Fruit fly (Drosophila melanogaster) whole organism, embryonic: Measurements from ENCODE around the gene beat-IIa.

Source experiments
- Abd-B ChIP-seq: fragments of 200-800 bp; sonication (Bioruptor generic); optimal IDR thresholded peaks from 2 replicates; lab custom pipeline; 2018; ENCODE audit warnings: missing biosample characterization, mild to moderate bottlenecking, missing genetic modification characterization, moderate library complexity
- CG11093 ChIP-seq: fragments of 200-800 bp; sonication (Bioruptor generic); IDR thresholded peaks from 3 replicates; pipeline ENCODE4 v1.3.6; 2022; ENCODE audit warnings: missing biosample characterization, missing genetic modification characterization
- CG11247 ChIP-seq: fragments of 200-800 bp; sonication (Bioruptor generic); IDR thresholded peaks from 2 replicates; pipeline ENCODE4 v1.3.6; 2022; ENCODE audit warnings: missing biosample characterization, missing genetic modification characterization
- CG12299 ChIP-seq: fragments of 200-800 bp; sonication (Bioruptor generic); optimal IDR thresholded peaks from 2 replicates; lab custom pipeline; 2018; ENCODE audit warnings: missing biosample characterization, mild to moderate bottlenecking, missing genetic modification characterization
- CG12391 ChIP-seq: fragments of 200-800 bp; sonication (Bioruptor generic); optimal IDR thresholded peaks from 3 replicates; lab custom pipeline; 2018; ENCODE audit warnings: missing biosample characterization, mild to moderate bottlenecking, missing genetic modification characterization, moderate library complexity
- CG13424 ChIP-seq: fragments of 200-800 bp; sonication (Bioruptor generic); optimal IDR thresholded peaks from 2 replicates; lab custom pipeline; 2019; ENCODE audit warnings: missing biosample characterization, mild to moderate bottlenecking, missing genetic modification characterization, moderate library complexity
- CG13894 ChIP-seq: fragments of 200-800 bp; sonication (Bioruptor generic); optimal IDR thresholded peaks from 3 replicates; lab custom pipeline; 2018; ENCODE audit warnings: missing biosample characterization, mild to moderate bottlenecking, missing genetic modification characterization, moderate library complexity
- CG14014 ChIP-seq: fragments of 200-800 bp; sonication (Bioruptor generic); IDR thresholded peaks from 2 replicates; pipeline ENCODE4 v1.3.6; 2022; ENCODE audit warnings: missing biosample characterization, missing genetic modification characterization
- CG17359 ChIP-seq: fragments of 200-800 bp; sonication (Bioruptor generic); optimal IDR thresholded peaks from 3 replicates; lab custom pipeline; 2018; ENCODE audit warnings: missing biosample characterization, mild to moderate bottlenecking, missing genetic modification characterization, moderate library complexity
- CG17612 ChIP-seq: fragments of 200-800 bp; sonication (Bioruptor generic); IDR thresholded peaks from 2 replicates; pipeline ENCODE4 v1.3.6; 2022; ENCODE audit warnings: missing biosample characterization, missing genetic modification characterization
- CG17802 ChIP-seq: fragments of 200-800 bp; sonication (Bioruptor generic); optimal IDR thresholded peaks from 2 replicates; lab custom pipeline; 2018; ENCODE audit warnings: missing biosample characterization, mild to moderate bottlenecking, missing genetic modification characterization, moderate library complexity
- CG2129 ChIP-seq: fragments of 200-800 bp; sonication (Bioruptor generic); IDR thresholded peaks from 2 replicates; pipeline ENCODE4 v1.3.6; 2022; ENCODE audit warnings: missing biosample characterization, missing genetic modification characterization; ENCODE audit not compliant: partially characterized antibody
- CG31441 ChIP-seq: fragments of 200-800 bp; sonication (Bioruptor generic); IDR thresholded peaks from 2 replicates; pipeline ENCODE4 v1.3.6; 2022; ENCODE audit warnings: missing biosample characterization, missing genetic modification characterization
- CG32767 ChIP-seq: fragments of 200-800 bp; sonication (Bioruptor generic); IDR thresholded peaks from 2 replicates; pipeline ENCODE4 v1.3.6; 2022; ENCODE audit warnings: missing biosample characterization, missing genetic modification characterization
- CG33557 ChIP-seq: fragments of 200-800 bp; sonication (Bioruptor generic); optimal IDR thresholded peaks from 2 replicates; lab custom pipeline; 2019; ENCODE audit warnings: missing biosample characterization, mild to moderate bottlenecking, missing genetic modification characterization, moderate library complexity
- CG3847 ChIP-seq: fragments of 200-800 bp; sonication (Bioruptor generic); IDR thresholded peaks from 2 replicates; pipeline ENCODE4 v1.3.6; 2022; ENCODE audit warnings: missing biosample characterization, missing genetic modification characterization
- CG4424 ChIP-seq: fragments of 200-800 bp; sonication (Bioruptor generic); optimal IDR thresholded peaks from 3 replicates; lab custom pipeline; 2016; ENCODE audit warnings: missing biosample characterization, missing genetic modification characterization
- CG4820 ChIP-seq: fragments of 200-800 bp; sonication (Bioruptor generic); optimal IDR thresholded peaks from 3 replicates; lab custom pipeline; 2016; ENCODE audit warnings: missing biosample characterization, missing genetic modification characterization
- CG7556 ChIP-seq: fragments of 200-800 bp; sonication (Bioruptor generic); optimal IDR thresholded peaks from 2 replicates; lab custom pipeline; 2017; ENCODE audit warnings: missing biosample characterization, mild to moderate bottlenecking, missing genetic modification characterization
- CG7745 ChIP-seq: fragments of 200-800 bp; sonication (Bioruptor generic); optimal IDR thresholded peaks from 2 replicates; lab custom pipeline; 2018; ENCODE audit warnings: missing biosample characterization, mild to moderate bottlenecking, missing genetic modification characterization, moderate library complexity
- CG8388 ChIP-seq: fragments of 200-800 bp; sonication (Bioruptor generic); optimal IDR thresholded peaks from 2 replicates; lab custom pipeline; 2019; ENCODE audit warnings: missing biosample characterization, mild to moderate bottlenecking, missing genetic modification characterization, moderate library complexity
- CG8765 ChIP-seq: fragments of 200-800 bp; sonication (Bioruptor generic); IDR thresholded peaks from 2 replicates; pipeline ENCODE4 v1.3.6; 2022; ENCODE audit warnings: missing biosample characterization, missing genetic modification characterization
- CG9817 ChIP-seq: fragments of 200-800 bp; sonication (Bioruptor generic); optimal IDR thresholded peaks from 2 replicates; lab custom pipeline; 2018; ENCODE audit warnings: missing biosample characterization, mild to moderate bottlenecking, missing genetic modification characterization, moderate library complexity
- CkIIα-i1 ChIP-seq: fragments of 200-800 bp; sonication (Bioruptor generic); IDR thresholded peaks from 2 replicates; pipeline ENCODE4 v1.3.6; 2022; ENCODE audit warnings: missing biosample characterization, missing genetic modification characterization
- Dbx ChIP-seq: fragments of 200-800 bp; sonication (Bioruptor generic); IDR thresholded peaks from 3 replicates; pipeline ENCODE4 v1.3.6; 2022; ENCODE audit warnings: missing biosample characterization, missing genetic modification characterization
- Doc2 ChIP-seq: fragments of 200-800 bp; sonication (Bioruptor generic); IDR thresholded peaks from 2 replicates; pipeline ENCODE4 v1.3.6; 2022; ENCODE audit warnings: missing biosample characterization, missing genetic modification characterization
- Drgx ChIP-seq: fragments of 200-800 bp; sonication (Bioruptor generic); IDR thresholded peaks from 2 replicates; pipeline ENCODE4 v1.3.6; 2022; ENCODE audit warnings: missing biosample characterization, missing genetic modification characterization
- H15 ChIP-seq: fragments of 200-800 bp; sonication (Bioruptor generic); IDR thresholded peaks from 3 replicates; pipeline ENCODE4 v1.3.6; 2022; ENCODE audit warnings: missing biosample characterization, missing genetic modification characterization
- HHEX ChIP-seq: fragments of 200-800 bp; sonication (Bioruptor generic); optimal IDR thresholded peaks from 3 replicates; lab custom pipeline; 2017; ENCODE audit warnings: missing biosample characterization, mild to moderate bottlenecking, missing genetic modification characterization, missing genetic modification reagents
- Nf-YC ChIP-seq: fragments of 200-800 bp; optimal IDR thresholded peaks from 3 replicates; lab custom pipeline; 2019; ENCODE audit warnings: missing biosample characterization, mild to moderate bottlenecking, missing genetic modification characterization, moderate library complexity
- NfI ChIP-seq: fragments of 200-800 bp; sonication (Bioruptor generic); optimal IDR thresholded peaks from 3 replicates; lab custom pipeline; 2018; ENCODE audit warnings: missing biosample characterization, mild to moderate bottlenecking, missing genetic modification characterization, moderate library complexity
- Opbp ChIP-seq: fragments of 200-800 bp; sonication (Bioruptor generic); IDR thresholded peaks from 3 replicates; pipeline ENCODE4 v1.3.6; 2022; ENCODE audit warnings: missing biosample characterization, missing genetic modification characterization; ENCODE audit not compliant: partially characterized antibody
- Tbp ChIP-seq: fragments of >200 bp; optimal IDR thresholded peaks from 2 replicates; lab custom pipeline; 2018; ENCODE audit warnings: missing biosample characterization, missing genetic modification characterization
- Usf ChIP-seq: fragments of 200-800 bp; sonication (Bioruptor generic); optimal IDR thresholded peaks from 2 replicates; lab custom pipeline; 2017; ENCODE audit warnings: missing genotype, missing biosample characterization, missing genetic modification characterization
- YL-1 ChIP-seq: fragments of 200-800 bp; sonication (Bioruptor generic); optimal IDR thresholded peaks from 3 replicates; lab custom pipeline; 2017; ENCODE audit warnings: missing biosample characterization, mild to moderate bottlenecking, missing genetic modification characterization
- bbx ChIP-seq: fragments of 200-800 bp; sonication (Bioruptor generic); IDR thresholded peaks from 2 replicates; pipeline ENCODE4 v1.3.6; 2022; ENCODE audit warnings: missing biosample characterization, missing genetic modification characterization; ENCODE audit not compliant: partially characterized antibody
- bigmax ChIP-seq: fragments of 200-800 bp; sonication (Bioruptor generic); optimal IDR thresholded peaks from 2 replicates; lab custom pipeline; 2018; ENCODE audit warnings: missing biosample characterization, mild to moderate bottlenecking, missing genetic modification characterization
- chn ChIP-seq: fragments of 200-800 bp; sonication (Bioruptor generic); optimal IDR thresholded peaks from 2 replicates; lab custom pipeline; 2016; ENCODE audit warnings: missing biosample characterization, missing genetic modification characterization
- fd96Cb ChIP-seq: fragments of 200-800 bp; sonication (Bioruptor generic); optimal IDR thresholded peaks from 2 replicates; lab custom pipeline; 2018; ENCODE audit warnings: missing biosample characterization, mild to moderate bottlenecking, missing genetic modification characterization, moderate library complexity
- fu2 ChIP-seq: fragments of 200-800 bp; sonication (Bioruptor generic); optimal IDR thresholded peaks from 2 replicates; lab custom pipeline; 2016; ENCODE audit warnings: missing biosample characterization, missing genetic modification characterization
- h ChIP-seq: fragments of >200 bp; optimal IDR thresholded peaks from 2 replicates; lab custom pipeline; 2017
- her ChIP-seq: fragments of 200-800 bp; sonication (Bioruptor generic); optimal IDR thresholded peaks from 2 replicates; lab custom pipeline; 2016; ENCODE audit warnings: missing biosample characterization, missing genetic modification characterization
- hth ChIP-seq: fragments of >200 bp; optimal IDR thresholded peaks from 2 replicates; lab custom pipeline; 2017; ENCODE audit warnings: inconsistent platforms
- lab ChIP-seq: fragments of 200-800 bp; sonication (Bioruptor generic); optimal IDR thresholded peaks from 3 replicates; lab custom pipeline; 2017; ENCODE audit warnings: missing biosample characterization, missing genetic modification characterization, mild to moderate bottlenecking, moderate library complexity, missing genetic modification reagents
- maf-S ChIP-seq: fragments of 200-800 bp; sonication (Bioruptor generic); optimal IDR thresholded peaks from 2 replicates; lab custom pipeline; 2016; ENCODE audit warnings: missing biosample characterization, missing genetic modification characterization
- peb ChIP-seq: fragments of 200-800 bp; sonication (Bioruptor generic); IDR thresholded peaks from 2 replicates; pipeline ENCODE4 v1.3.6; 2022; ENCODE audit warnings: missing biosample characterization, missing genetic modification characterization
- sob ChIP-seq: fragments of 200-800 bp; sonication (Bioruptor generic); IDR thresholded peaks from 2 replicates; pipeline ENCODE4 v1.3.6; 2022; ENCODE audit warnings: missing biosample characterization, missing genetic modification characterization
- ssp ChIP-seq: fragments of 200-800 bp; sonication (Bioruptor generic); IDR thresholded peaks from 2 replicates; pipeline ENCODE4 v1.3.6; 2022; ENCODE audit warnings: missing biosample characterization, missing genetic modification characterization
- sug ChIP-seq: fragments of 200-800 bp; optimal IDR thresholded peaks from 2 replicates; lab custom pipeline; 2019; ENCODE audit warnings: missing biosample characterization, mild to moderate bottlenecking, missing genetic modification characterization, moderate library complexity
- vnd ChIP-seq: fragments of 200-800 bp; sonication (Bioruptor generic); IDR thresholded peaks from 3 replicates; pipeline ENCODE4 v1.3.6; 2022; ENCODE audit warnings: missing biosample characterization, missing genetic modification characterization; ENCODE audit not compliant: partially characterized antibody
- vvl ChIP-seq: fragments of 200-800 bp; sonication (Bioruptor generic); IDR thresholded peaks from 2 replicates; pipeline ENCODE4 v1.3.6; 2022; ENCODE audit warnings: missing biosample characterization, missing genetic modification characterization

beat-IIa gene

dm6 chr3R:17391313-17391845 lies 25.5 kb upstream of the beat-IIa start, which contains the start of the genes Brf and sds22 (continued):
- TF ChIP-seq Tbp = no peak
- peak; percentile 96 for TF ChIP-seq lab (GFP tag; lab: Kevin White, UChicago)
- TF ChIP-seq H15 = peak; percentile 90
- peak; percentile 95 for TF ChIP-seq CG33557 (GFP tag; lab: Kevin White, UChicago)
- TF ChIP-seq CG8388 = peak; percentile 93
- TF ChIP-seq CG7745 (tag; lab: Kevin White, UChicago) = no peak
- peak; percentile 98 for TF ChIP-seq CG9817 (tag; lab: Kevin White, UChicago)
- TF ChIP-seq bbx (GFP tag; lab: Robert Waterston, UW) = peak; percentile 39; the same call in 1 of the 2 replicates
- peak; percentile 81 for TF ChIP-seq CG17802 (tag; lab: Kevin White, UChicago)
- peak; percentile 92 for TF ChIP-seq CG17359 (tag; lab: Kevin White, UChicago)
- peak; percentile 90 for TF ChIP-seq CG12299 (tag; lab: Kevin White, UChicago)
- peak; percentile 96 for TF ChIP-seq maf-S (GFP tag; lab: Kevin White, UChicago)
- peak; percentile 92 for TF ChIP-seq HHEX (GFP tag; lab: Kevin White, UChicago)
- peak; percentile 93 for TF ChIP-seq Usf (GFP tag; lab: Kevin White, UChicago)
- peak; percentile 97 for TF ChIP-seq CG3847 (GFP tag; lab: Robert Waterston, UW)
- peak; percentile 53; the same call in 1 of the 3 replicates for TF ChIP-seq Opbp
- TF ChIP-seq CG4820 = peak; percentile 96
- TF ChIP-seq Nf-YC (tag; lab: Kevin White, UChicago) = peak; percentile 89
- peak; percentile 96 for TF ChIP-seq sob
- TF ChIP-seq her (GFP tag; lab: Kevin White, UChicago) = peak; percentile 88
- TF ChIP-seq CG17612 (GFP tag; lab: Robert Waterston, UW) = peak; percentile 75; the same call in 1 of the 2 replicates
- peak; percentile 62 for TF ChIP-seq CG2129 (GFP tag; lab: Robert Waterston, UW)
- TF ChIP-seq CG11247 (GFP tag; lab: Robert Waterston, UW) = peak; percentile 92
- no peak for TF ChIP-seq h (lab: Kevin White, UChicago)
- TF ChIP-seq ssp (GFP tag; lab: Robert Waterston, UW) = peak; percentile 89
- TF ChIP-seq peb (GFP tag; lab: Robert Waterston, UW) = peak; percentile 87
- peak; percentile 95 for TF ChIP-seq vvl (GFP tag; lab: Robert Waterston, UW)
- peak; percentile 7 for TF ChIP-seq bigmax
- peak; percentile 97 for TF ChIP-seq chn
- peak; percentile 96 for TF ChIP-seq Dbx (GFP tag; lab: Robert Waterston, UW)
- TF ChIP-seq CkIIα-i1 (GFP tag; lab: Robert Waterston, UW) = no peak
- peak; percentile 80 for TF ChIP-seq YL-1
- peak; percentile 83 for TF ChIP-seq Drgx (GFP tag; lab: Robert Waterston, UW)
- peak; percentile 97 for TF ChIP-seq Abd-B
- TF ChIP-seq CG12391 (tag; lab: Kevin White, UChicago) = peak; percentile 98
- TF ChIP-seq CG7556 (GFP tag; lab: Kevin White, UChicago) = peak; percentile 94
- peak; percentile 92 for TF ChIP-seq CG32767
- peak; percentile 97 for TF ChIP-seq CG13424 (tag; lab: Kevin White, UChicago)
- TF ChIP-seq CG14014 (GFP tag; lab: Robert Waterston, UW) = peak; percentile 93
- TF ChIP-seq hth (lab: Kevin White, UChicago) = no peak
- TF ChIP-seq CG31441 (GFP tag; lab: Robert Waterston, UW) = peak; percentile 94
- peak; percentile 92 for TF ChIP-seq CG8765 (GFP tag; lab: Robert Waterston, UW)
- TF ChIP-seq fd96Cb (tag; lab: Kevin White, UChicago) = peak; percentile 95
- TF ChIP-seq CG4424 (GFP tag; lab: Kevin White, UChicago) = peak; percentile 96
- TF ChIP-seq fu2 (GFP tag; lab: Kevin White, UChicago) = peak; percentile 96
- TF ChIP-seq vnd (GFP tag; lab: Robert Waterston, UW) = peak; percentile 74
- peak; percentile 97 for TF ChIP-seq sug
- TF ChIP-seq Doc2 = peak; percentile 72
- peak; percentile 95 for TF ChIP-seq CG13894 (tag; lab: Kevin White, UChicago)
- peak; percentile 89 for TF ChIP-seq CG11093 (GFP tag; lab: Robert Waterston, UW)
- TF ChIP-seq NfI (GFP tag; lab: Kevin White, UChicago) = peak; percentile 96
